Fruit fly (Drosophila melanogaster): ENCODE measurements around the gene Sox102F.

DNA sequence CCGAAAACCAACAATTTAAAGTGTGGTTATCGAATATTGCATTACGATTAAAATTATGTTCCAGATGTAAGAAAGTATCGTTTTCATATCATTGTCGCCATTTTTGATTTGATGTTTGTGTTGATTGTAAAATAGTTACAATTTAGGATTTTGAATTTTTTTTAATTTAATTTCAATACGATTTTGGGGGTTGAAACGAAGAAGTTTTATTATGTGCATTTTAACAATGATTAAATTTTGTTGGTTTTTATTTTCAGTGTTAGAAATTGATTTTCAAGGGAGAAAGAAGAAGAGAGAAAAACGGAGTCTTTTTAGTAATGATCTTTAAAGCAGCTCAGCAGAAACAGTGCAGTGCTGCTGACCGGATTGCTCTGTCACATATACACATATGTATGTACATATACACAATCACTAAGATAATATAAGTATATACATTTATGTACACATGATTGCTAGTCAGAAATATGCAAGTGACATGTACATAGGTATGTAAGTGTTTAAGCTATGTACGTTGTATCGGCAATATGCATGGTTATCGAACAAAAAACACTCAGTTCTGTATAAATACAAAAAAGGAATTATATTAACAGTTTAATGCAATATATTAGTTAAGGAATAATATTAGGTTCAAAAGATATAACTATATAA, 45.0 kb upstream of the Sox102F start:
- TF ChIP-seq CTCF (optimal IDR thresholded peaks at IDR 0.05) (no peak), CG8478 (optimal IDR thresholded peaks at IDR 0.05) (no peak)
